Worm (Caenorhabditis elegans): ENCODE measurements around the gene sdz-38.

DNA sequence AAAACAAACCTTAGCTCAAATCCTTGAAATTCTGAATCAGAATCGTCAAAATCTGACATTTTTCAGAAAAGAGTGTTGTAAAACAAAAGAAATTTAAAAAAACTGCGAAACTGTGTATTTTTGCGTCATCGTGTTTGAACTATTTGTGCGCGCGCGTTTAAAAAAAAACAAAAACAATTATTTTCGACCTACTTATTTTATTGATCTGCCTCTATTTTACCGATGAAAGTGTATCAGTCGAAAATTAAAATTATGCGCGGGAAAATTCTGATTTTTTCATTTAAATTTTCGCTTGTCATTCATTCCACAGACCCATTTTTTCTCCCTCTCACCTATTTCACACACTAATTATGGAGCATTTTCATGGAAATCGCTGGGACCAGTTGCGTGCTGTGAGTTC, 42.8 kb downstream of the sdz-38 start, which contains the start of the genes C05C10.7 and C05C10.5:
- TF ChIP-seq ztf-29 (GFP tag; IDR thresholded peaks at IDR 0.05) (no peak), flt-1 (GFP tag; IDR thresholded peaks at IDR 0.05) (no peak), tab-1 (GFP tag; IDR thresholded peaks at IDR 0.05) (no peak), T22C8.4 (GFP tag; IDR thresholded peaks at IDR 0.05) (no peak), klf-2 (GFP tag; conservative IDR thresholded peaks at IDR 0.05) (no peak), ztf-23 (GFP tag; IDR thresholded peaks at IDR 0.05) (no peak), ref-1 (GFP tag; conservative IDR thresholded peaks at IDR 0.05) (no peak)
